Worm (Caenorhabditis elegans): ENCODE results near the gene D1086.6.

D1086.6 gene

DNA sequence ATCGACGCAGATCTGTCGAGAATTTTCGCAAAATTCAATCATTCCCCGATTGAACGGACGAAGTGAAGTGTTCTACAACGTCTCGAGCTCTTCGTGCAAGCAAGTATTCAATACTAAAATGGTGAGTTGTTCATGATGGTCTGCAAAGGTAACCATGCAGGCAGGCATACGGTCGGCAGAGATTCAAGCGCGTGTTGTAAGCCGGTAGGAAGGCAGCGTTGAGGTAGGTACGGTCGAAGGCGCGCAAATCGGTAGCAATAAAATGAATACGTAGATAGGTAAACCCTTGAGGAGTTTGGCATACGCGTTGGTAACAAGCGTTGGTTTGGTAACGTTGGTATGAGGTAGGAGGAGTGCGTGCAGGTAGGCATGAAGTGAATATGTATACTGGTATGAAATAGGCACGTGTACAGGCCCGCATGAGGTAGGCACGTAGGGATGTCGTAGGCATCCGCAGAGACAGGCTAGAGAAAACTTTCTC is 11.7 kb upstream of the D1086.6 start, which contains the start of gene D1086.17:
D1086.17 (plus strand) TSS at position 51 of the 481 bp plus-strand sequence.
- TF ChIP-seq ceh-31 (tag; optimal IDR thresholded peaks at IDR 0.05) (no peak), fax-1 (tag; optimal IDR thresholded peaks at IDR 0.05) (no peak), gmeb-2 (tag; optimal IDR thresholded peaks at IDR 0.05) (no peak), zip-5 (tag; optimal IDR thresholded peaks at IDR 0.05) (no peak), ceh-24 (tag; optimal IDR thresholded peaks at IDR 0.05) (no peak), hlh-13 (GFP tag; optimal IDR thresholded peaks at IDR 0.05) (no peak), lin-11 (tag; optimal IDR thresholded peaks at IDR 0.05) (no peak)

- no peak for TF ChIP-seq ceh-34 (tag; optimal IDR thresholded peaks at IDR 0.05)
- no peak for TF ChIP-seq odd-2 (tag; optimal IDR thresholded peaks at IDR 0.05)
- no peak for TF ChIP-seq unc-55 (GFP tag; optimal IDR thresholded peaks at IDR 0.05)
- no peak for TF ChIP-seq fkh-10 (GFP tag; optimal IDR thresholded peaks at IDR 0.05)
- no peak for TF ChIP-seq sdc-2 (tag; optimal IDR thresholded peaks at IDR 0.05)
- TF ChIP-seq hlh-13 (GFP tag; optimal IDR thresholded peaks at IDR 0.05) = no peak
- TF ChIP-seq C08G9.2 (tag; optimal IDR thresholded peaks at IDR 0.05) = no peak
- no peak for TF ChIP-seq lim-6 (tag; optimal IDR thresholded peaks at IDR 0.05)
- no peak for TF ChIP-seq ceh-24 (tag; optimal IDR thresholded peaks at IDR 0.05)
- TF ChIP-seq ceh-30 (tag; optimal IDR thresholded peaks at IDR 0.05) = no peak
- no peak for TF ChIP-seq hlh-6 (tag; optimal IDR thresholded peaks at IDR 0.05)
- TF ChIP-seq ceh-48 (tag; optimal IDR thresholded peaks at IDR 0.05) = no peak
Measured at ce11 chrV:14069899-14070298, 9.7 kb upstream of the D1086.6 start.

DNA sequence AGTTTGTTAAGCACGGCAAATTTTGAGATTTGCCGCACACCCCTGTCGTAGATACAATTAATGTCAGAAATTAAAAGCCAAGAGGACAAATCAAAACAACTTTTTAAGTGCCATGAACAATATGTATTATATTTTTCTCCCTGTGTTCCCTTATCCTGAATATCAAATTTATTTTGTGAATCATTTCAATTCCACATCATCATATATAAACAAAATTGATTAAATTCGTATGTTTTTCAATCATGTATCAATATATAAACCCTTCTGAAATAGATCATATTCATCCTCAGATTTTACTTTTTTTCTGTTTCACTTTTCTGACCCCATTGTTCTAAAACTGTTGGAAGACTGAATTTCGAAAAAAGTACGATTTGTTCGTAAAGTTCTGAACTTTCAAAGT is 5.4 kb upstream of the D1086.6 start, which contains the start of gene D1086.11:
D1086.11 (plus strand) TSS at position 301 of the 400 bp plus-strand sequence.
- TF ChIP-seq unc-3 (GFP tag; conservative IDR thresholded peaks at IDR 0.05) (no peak), unc-3 (tag; optimal IDR thresholded peaks at IDR 0.05) (no peak), T23F11.4 (GFP tag; optimal IDR thresholded peaks at IDR 0.05) (no peak), fkh-10 (GFP tag; optimal IDR thresholded peaks at IDR 0.05) (no peak), fax-1 (tag; optimal IDR thresholded peaks at IDR 0.05) (no peak), ama-1 (optimal IDR thresholded peaks at IDR 0.05) (no peak), pag-3 (tag; optimal IDR thresholded peaks at IDR 0.05; ENCODE audit: borderline replicate concordance) (no peak), ceh-24 (tag; optimal IDR thresholded peaks at IDR 0.05) (no peak), odd-2 (tag; optimal IDR thresholded peaks at IDR 0.05) (no peak), K09A11.1 (tag; optimal IDR thresholded peaks at IDR 0.05; ENCODE audit: insufficient read depth) (no peak), lim-6 (tag; optimal IDR thresholded peaks at IDR 0.05) (no peak), unc-55 (GFP tag; optimal IDR thresholded peaks at IDR 0.05) (no peak), F13H6.1 (tag; optimal IDR thresholded peaks at IDR 0.05) (no peak)

DNA sequence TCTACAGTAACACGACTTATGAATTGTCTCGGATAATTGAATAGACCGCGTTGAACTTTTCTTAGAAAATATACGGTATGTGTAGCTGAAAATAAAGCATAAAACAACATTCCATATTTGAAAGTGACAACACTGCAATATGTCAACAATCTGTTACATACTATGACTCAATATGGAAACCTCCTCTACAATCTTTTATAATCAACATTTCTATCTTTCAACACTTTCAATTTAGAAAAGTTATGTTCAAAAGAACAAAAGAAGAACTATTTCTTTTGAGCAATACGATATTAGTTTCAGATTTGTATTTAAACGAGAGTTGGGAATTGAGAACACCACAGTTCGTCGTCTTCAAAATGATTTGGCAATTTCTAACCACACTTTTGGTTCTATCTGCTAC is 2.9 kb downstream of the D1086.6 start, which contains the start of gene D1086.10:
D1086.10 (plus strand) TSS at position 301 of the 400 bp plus-strand sequence.
- TF ChIP-seq syd-9 (tag; optimal IDR thresholded peaks at IDR 0.05) = no peak
- no peak for TF ChIP-seq sox-4 (tag; optimal IDR thresholded peaks at IDR 0.05)
- no peak for TF ChIP-seq tbx-7 (tag; optimal IDR thresholded peaks at IDR 0.05)
- TF ChIP-seq elt-2 (tag; optimal IDR thresholded peaks at IDR 0.05) = no peak
- TF ChIP-seq ceh-48 (tag; optimal IDR thresholded peaks at IDR 0.05) = no peak
- TF ChIP-seq ahr-1 (tag; optimal IDR thresholded peaks at IDR 0.05) = no peak
- no peak for TF ChIP-seq fkh-6 (tag; optimal IDR thresholded peaks at IDR 0.05)
- no peak for TF ChIP-seq pqm-1 (tag; optimal IDR thresholded peaks at IDR 0.05)
- TF ChIP-seq hlh-30 (tag; optimal IDR thresholded peaks at IDR 0.05; ENCODE audit: insufficient read depth) = no peak
- TF ChIP-seq ceh-30 (tag; optimal IDR thresholded peaks at IDR 0.05) = no peak
- no peak for TF ChIP-seq ceh-14 (tag; optimal IDR thresholded peaks at IDR 0.05)
- no peak for TF ChIP-seq gmeb-2 (tag; optimal IDR thresholded peaks at IDR 0.05)
- no peak for TF ChIP-seq lin-11 (tag; optimal IDR thresholded peaks at IDR 0.05)
- TF ChIP-seq fkh-10 (GFP tag; optimal IDR thresholded peaks at IDR 0.05) = no peak
- TF ChIP-seq pag-3 (tag; optimal IDR thresholded peaks at IDR 0.05; ENCODE audit: borderline replicate concordance) = no peak
- TF ChIP-seq pros-1 (tag; optimal IDR thresholded peaks at IDR 0.05) = no peak
- no peak for TF ChIP-seq ztf-16 (tag; optimal IDR thresholded peaks at IDR 0.05)
- TF ChIP-seq zip-5 (tag; optimal IDR thresholded peaks at IDR 0.05) = no peak
- no peak for TF ChIP-seq ceh-18 (tag; optimal IDR thresholded peaks at IDR 0.05)
- TF ChIP-seq odd-2 (tag; optimal IDR thresholded peaks at IDR 0.05) = no peak

Data from whole organism, late embryonic.